Worm (Caenorhabditis elegans) whole organism, L1 larva: ENCODE measurements around the gene odr-7.

ENCODE experiments used
- elt-3 ChIP-seq, 6 experiments: fragments of 150-350 bp in 1 of 6; sonication (generic microtip); optimal IDR thresholded peaks; 2 replicates each; lab custom pipeline; 2017 to 2018; ENCODE audit warnings: missing biosample characterization in 6 of 6, missing genetic modification characterization in 6 of 6, inconsistent platforms in 1 of 6
- lsy-2 ChIP-seq, 2 experiments: fragments of 150-350 bp; optimal IDR thresholded peaks; 2 replicates each; lab custom pipeline; 2014; ENCODE audit warnings: missing biosample characterization in 2 of 2, missing genetic modification characterization in 2 of 2
- mep-1 ChIP-seq: fragments of 150-350 bp; optimal IDR thresholded peaks from 2 replicates; lab custom pipeline; 2014; ENCODE audit warnings: missing biosample characterization, missing genetic modification characterization
- nhr-28 ChIP-seq: fragments of 150-350 bp; optimal IDR thresholded peaks from 2 replicates; lab custom pipeline; 2014; ENCODE audit warnings: missing biosample characterization, missing genetic modification characterization
- swsn-7 ChIP-seq: sonication (generic microtip); optimal IDR thresholded peaks from 2 replicates; lab custom pipeline; 2016; ENCODE audit warnings: missing genetic modification characterization, missing compliant biosample characterization
- unc-62 ChIP-seq: fragments of 150-350 bp; optimal IDR thresholded peaks from 2 replicates; lab custom pipeline; 2014; ENCODE audit warnings: missing biosample characterization, missing genetic modification reagents, missing genetic modification characterization

DNA sequence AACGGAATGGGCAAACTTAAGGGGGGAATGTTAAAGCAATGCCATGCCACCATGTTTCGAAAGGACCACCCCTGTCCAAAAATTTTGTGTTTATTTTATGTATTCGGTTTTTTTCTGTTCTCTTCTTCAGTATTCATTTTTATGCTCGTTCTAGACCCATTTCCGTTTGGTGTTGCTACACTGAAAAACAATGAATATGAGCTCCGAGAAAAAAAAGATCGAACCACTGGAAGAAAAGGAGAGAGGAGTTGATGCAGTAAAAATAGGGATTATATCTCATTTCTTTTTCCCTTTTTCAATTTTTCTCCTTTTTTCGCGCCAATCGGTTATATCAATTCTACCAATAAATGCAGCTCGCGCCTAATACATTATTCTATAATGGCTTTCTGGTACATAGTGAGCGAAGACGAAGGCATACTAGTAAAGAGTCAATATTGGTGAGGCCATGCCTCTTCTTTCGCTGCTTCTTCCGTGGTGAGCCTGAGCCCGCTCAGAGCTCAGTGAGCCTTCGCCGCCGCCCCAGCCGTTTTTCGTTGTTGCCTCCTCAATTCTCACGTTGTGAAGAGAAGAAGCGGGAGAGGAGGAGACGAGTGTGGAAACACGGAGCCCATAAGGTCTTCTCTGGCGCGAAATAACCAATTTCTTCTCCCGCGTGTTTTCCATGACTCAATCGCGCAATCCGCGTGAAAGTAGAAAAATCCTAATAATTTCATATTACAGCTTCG is 21.3 kb downstream of the odr-7 start:
- no peak for TF ChIP-seq lsy-2 (tag; optimal IDR thresholded peaks at IDR 0.05; lab: Kevin White, UChicago)
- TF ChIP-seq nhr-28 (tag; lab: Kevin White, UChicago): no peak
- TF ChIP-seq mep-1: no peak
- peak; percentile 5 for TF ChIP-seq swsn-7
- TF ChIP-seq elt-3 (tag; optimal IDR thresholded peaks at IDR 0.05; lab: Kevin White, UChicago): no peak
- TF ChIP-seq unc-62 (GFP tag; lab: Kevin White, UChicago): no peak
